Worm (Caenorhabditis elegans): ENCODE measurements around the gene gly-6.

- TF ChIP-seq blmp-1 (tag; optimal IDR thresholded peaks at IDR 0.05) (peak; percentile 7), lir-3 (tag; optimal IDR thresholded peaks at IDR 0.05; ENCODE audit: poor library complexity) (no peak), mab-9 (GFP tag; IDR thresholded peaks at IDR 0.05) (no peak), sptf-1 (tag; optimal IDR thresholded peaks at IDR 0.05) (no peak)
Observed at ce11 chrIII:4335614-4336013, 4.6 kb upstream of the gly-6 start.
